Worm (Caenorhabditis elegans) whole organism, L2 larva: Measurements from ENCODE around the gene ZK1073.1.

Experiments used
- C34F6.9 ChIP-seq: fragments of 150-350 bp; optimal IDR thresholded peaks from 2 replicates; lab custom pipeline; 2014; ENCODE audit warnings: missing biosample characterization, missing genetic modification characterization
- F13H6.1 ChIP-seq: sonication (generic microtip); optimal IDR thresholded peaks from 2 replicates; lab custom pipeline; 2016; ENCODE audit warnings: missing genetic modification characterization, missing compliant biosample characterization
- R02D3.7 ChIP-seq: fragments of 150-350 bp; optimal IDR thresholded peaks from 2 replicates; lab custom pipeline; 2014; ENCODE audit warnings: missing biosample characterization, missing genetic modification characterization
- Y55F3AM.14 ChIP-seq: fragments of 200-800 bp; sonication (Bioruptor generic); optimal IDR thresholded peaks from 2 replicates; lab custom pipeline; 2018; ENCODE audit warnings: mild to moderate bottlenecking, missing genetic modification characterization, missing compliant biosample characterization
- ZK546.5 ChIP-seq: sonication (generic microtip); optimal IDR thresholded peaks from 2 replicates; lab custom pipeline; 2017; ENCODE audit warnings: missing biosample characterization, missing genetic modification characterization
- alr-1 ChIP-seq: fragments of 150-350 bp; optimal IDR thresholded peaks from 2 replicates; lab custom pipeline; 2014; ENCODE audit warnings: missing biosample characterization, missing genetic modification characterization
- aly-2 ChIP-seq: fragments of 150-350 bp; optimal IDR thresholded peaks from 2 replicates; lab custom pipeline; 2014; ENCODE audit warnings: missing biosample characterization, missing genetic modification characterization
- ama-1 ChIP-seq: fragments of 150-350 bp; optimal IDR thresholded peaks from 2 replicates; lab custom pipeline; 2018; ENCODE audit warnings: inconsistent platforms
- blmp-1 ChIP-seq: sonication (generic microtip); optimal IDR thresholded peaks from 2 replicates; lab custom pipeline; 2017; ENCODE audit warnings: missing genetic modification characterization, mild to moderate bottlenecking, missing compliant biosample characterization, antibody characterized with exemption, moderate library complexity; ENCODE audit not compliant: insufficient read depth
- ceh-16 ChIP-seq: fragments of 150-350 bp; optimal IDR thresholded peaks from 2 replicates; lab custom pipeline; 2014; ENCODE audit warnings: missing biosample characterization, missing genetic modification characterization
- ceh-82 ChIP-seq: fragments of 150-350 bp; optimal IDR thresholded peaks from 2 replicates; lab custom pipeline; 2014; ENCODE audit warnings: missing biosample characterization, missing genetic modification characterization
- crh-2 ChIP-seq: sonication (generic microtip); optimal IDR thresholded peaks from 2 replicates; lab custom pipeline; 2017; ENCODE audit warnings: missing biosample characterization, missing genetic modification characterization
- dmd-4 ChIP-seq: sonication (generic microtip); optimal IDR thresholded peaks from 2 replicates; lab custom pipeline; 2017; ENCODE audit warnings: missing biosample characterization, missing genetic modification characterization
- egl-27 ChIP-seq: sonication (generic microtip); optimal IDR thresholded peaks from 3 replicates; lab custom pipeline; 2017; ENCODE audit warnings: missing biosample characterization, missing genetic modification reagents, missing genetic modification characterization
- elt-1 ChIP-seq: fragments of 150-350 bp; optimal IDR thresholded peaks from 2 replicates; lab custom pipeline; 2014; ENCODE audit warnings: missing biosample characterization, missing genetic modification characterization
- elt-3 ChIP-seq: sonication (generic microtip); optimal IDR thresholded peaks from 2 replicates; lab custom pipeline; 2017; ENCODE audit warnings: missing biosample characterization, missing genetic modification characterization
- fos-1 ChIP-seq: fragments of 150-350 bp; optimal IDR thresholded peaks from 2 replicates; lab custom pipeline; 2014; ENCODE audit warnings: missing biosample characterization, missing genetic modification characterization
- gmeb-1 ChIP-seq: fragments of 150-350 bp; optimal IDR thresholded peaks from 2 replicates; lab custom pipeline; 2014; ENCODE audit warnings: missing biosample characterization, missing genetic modification characterization
- lin-11 ChIP-seq: fragments of 150-350 bp; sonication (generic microtip); optimal IDR thresholded peaks from 2 replicates; lab custom pipeline; 2014; ENCODE audit warnings: missing biosample characterization, missing genetic modification characterization, inconsistent platforms, mixed read lengths
- lin-13 ChIP-seq: fragments of 150-350 bp; optimal IDR thresholded peaks from 2 replicates; lab custom pipeline; 2014; ENCODE audit warnings: missing biosample characterization, missing genetic modification reagents, missing genetic modification characterization
- lin-39 ChIP-seq: fragments of 150-350 bp; optimal IDR thresholded peaks from 2 replicates; lab custom pipeline; 2014; ENCODE audit warnings: missing biosample characterization, missing genetic modification reagents, missing genetic modification characterization
- lsy-2 ChIP-seq, 2 experiments: fragments of 150-350 bp in 1 of 2; sonication (generic microtip) in 1 of 2; optimal IDR thresholded peaks; 2 replicates each; lab custom pipeline; 2014 to 2017; ENCODE audit warnings: missing biosample characterization in 2 of 2, missing genetic modification characterization in 2 of 2
- mab-5 ChIP-seq: fragments of 150-350 bp; optimal IDR thresholded peaks from 2 replicates; lab custom pipeline; 2014; ENCODE audit warnings: missing biosample characterization, missing genetic modification characterization
- mbf-1 ChIP-seq: sonication (generic microtip); optimal IDR thresholded peaks from 2 replicates; lab custom pipeline; 2017; ENCODE audit warnings: missing biosample characterization, missing genetic modification characterization
- mdl-1 ChIP-seq, 2 experiments: fragments of 150-350 bp in 1 of 2; sonication (generic microtip) in 1 of 2; optimal IDR thresholded peaks; 2 replicates each; lab custom pipeline; 2017; ENCODE audit warnings: missing biosample characterization in 2 of 2, missing genetic modification characterization in 2 of 2
- nhr-10 ChIP-seq: sonication (generic microtip); optimal IDR thresholded peaks from 2 replicates; lab custom pipeline; 2017; ENCODE audit warnings: missing biosample characterization, missing genetic modification characterization
- nhr-11 ChIP-seq: fragments of 150-350 bp; optimal IDR thresholded peaks from 2 replicates; lab custom pipeline; 2014; ENCODE audit warnings: missing biosample characterization, missing genetic modification characterization
- nhr-12 ChIP-seq: fragments of 150-350 bp; optimal IDR thresholded peaks from 2 replicates; lab custom pipeline; 2014; ENCODE audit warnings: missing biosample characterization, missing genetic modification characterization
- nhr-129 ChIP-seq: fragments of 150-350 bp; optimal IDR thresholded peaks from 2 replicates; lab custom pipeline; 2014; ENCODE audit warnings: missing biosample characterization, missing genetic modification characterization
- nhr-21 ChIP-seq: fragments of 150-350 bp; optimal IDR thresholded peaks from 2 replicates; lab custom pipeline; 2014; ENCODE audit warnings: missing biosample characterization, missing genetic modification characterization
- nhr-23 ChIP-seq: fragments of 150-350 bp; optimal IDR thresholded peaks from 2 replicates; lab custom pipeline; 2014; ENCODE audit warnings: missing biosample characterization, missing genetic modification reagents, missing genetic modification characterization
- nhr-237 ChIP-seq: fragments of 150-350 bp; optimal IDR thresholded peaks from 2 replicates; lab custom pipeline; 2014; ENCODE audit warnings: missing biosample characterization, missing genetic modification characterization
- nhr-25 ChIP-seq: fragments of 150-350 bp; sonication (generic microtip); optimal IDR thresholded peaks from 3 replicates; lab custom pipeline; 2014; ENCODE audit warnings: missing biosample characterization, missing genetic modification characterization
- nhr-6 ChIP-seq: fragments of 150-350 bp; optimal IDR thresholded peaks from 2 replicates; lab custom pipeline; 2014; ENCODE audit warnings: missing biosample characterization, missing genetic modification characterization
- nhr-77 ChIP-seq: fragments of 150-350 bp; optimal IDR thresholded peaks from 2 replicates; lab custom pipeline; 2014; ENCODE audit warnings: missing biosample characterization, missing genetic modification characterization
- peb-1 ChIP-seq: fragments of 150-350 bp; optimal IDR thresholded peaks from 2 replicates; lab custom pipeline; 2014; ENCODE audit warnings: missing biosample characterization, missing genetic modification characterization
- sem-4 ChIP-seq: fragments of 150-350 bp; optimal IDR thresholded peaks from 2 replicates; lab custom pipeline; 2014; ENCODE audit warnings: missing biosample characterization, missing genetic modification reagents, missing genetic modification characterization
- skn-1 ChIP-seq: sonication (generic microtip); optimal IDR thresholded peaks from 2 replicates; lab custom pipeline; 2017; ENCODE audit warnings: missing biosample characterization, missing genetic modification characterization
- sma-3 ChIP-seq: sonication (generic microtip); optimal IDR thresholded peaks from 2 replicates; lab custom pipeline; 2016; ENCODE audit warnings: missing genetic modification reagents, missing genetic modification characterization, missing compliant biosample characterization
- sma-9 ChIP-seq, 2 experiments: fragments of 150-350 bp in 1 of 2; sonication (generic microtip) in 1 of 2; optimal IDR thresholded peaks; 2 replicates each; lab custom pipeline; 2014 to 2016; ENCODE audit warnings: missing genetic modification characterization in 2 of 2, mild to moderate bottlenecking in 1 of 2, missing biosample characterization in 1 of 2, missing compliant biosample characterization in 1 of 2, missing genetic modification reagents in 1 of 2, moderate library complexity in 1 of 2
- snpc-4 ChIP-seq: fragments of 150-350 bp; optimal IDR thresholded peaks from 2 replicates; lab custom pipeline; 2014; ENCODE audit warnings: missing biosample characterization, missing genetic modification characterization
- unc-39 ChIP-seq: fragments of 150-350 bp; optimal IDR thresholded peaks from 2 replicates; lab custom pipeline; 2014; ENCODE audit warnings: missing biosample characterization, missing genetic modification characterization
- unc-55 ChIP-seq: fragments of 150-350 bp; sonication (generic microtip); optimal IDR thresholded peaks from 3 replicates; lab custom pipeline; 2014; ENCODE audit warnings: missing biosample characterization, missing genetic modification reagents, missing genetic modification characterization
- unc-62 ChIP-seq: fragments of 150-350 bp; optimal IDR thresholded peaks from 2 replicates; lab custom pipeline; 2014; ENCODE audit warnings: missing biosample characterization, missing genetic modification reagents, missing genetic modification characterization
- zag-1 ChIP-seq: fragments of 150-350 bp; optimal IDR thresholded peaks from 2 replicates; lab custom pipeline; 2014; ENCODE audit warnings: missing biosample characterization, missing genetic modification characterization
- ztf-1 ChIP-seq: fragments of 200-800 bp; sonication (Bioruptor generic); conservative IDR thresholded peaks from 2 replicates; pipeline ENCODE4 v1.3.6; 2022; ENCODE audit warnings: missing genetic modification characterization, missing compliant biosample characterization
- ztf-11 ChIP-seq: sonication (generic microtip); optimal IDR thresholded peaks from 2 replicates; lab custom pipeline; 2017; ENCODE audit warnings: missing biosample characterization, missing genetic modification characterization
- ztf-4 ChIP-seq: fragments of 150-350 bp; optimal IDR thresholded peaks from 2 replicates; lab custom pipeline; 2014; ENCODE audit warnings: missing biosample characterization, missing genetic modification characterization

Gene ZK1073.1

ce11 chrX:16128794-16129193 is at the start of gene ZK1073.1:
TSS of gene ZK1073.1 (minus strand) at chrX:16128865.
- TF ChIP-seq nhr-25 (tag; lab: Kevin White, UChicago) (no peak), nhr-23 (tag; lab: Kevin White, UChicago) (no peak), unc-55 (GFP tag; lab: Kevin White, UChicago) (peak; percentile 71), F13H6.1 (tag; lab: Kevin White, UChicago) (peak; percentile 64), nhr-6 (tag; lab: Kevin White, UChicago) (no peak), skn-1 (tag; lab: Kevin White, UChicago) (no peak), zag-1 (tag; lab: Kevin White, UChicago) (peak; percentile 75), ztf-4 (tag; lab: Kevin White, UChicago) (no peak), ztf-11 (tag; lab: Kevin White, UChicago) (no peak), gmeb-1 (no peak), crh-2 (tag; lab: Kevin White, UChicago) (peak; percentile 9), nhr-10 (no peak), unc-39 (tag; lab: Kevin White, UChicago) (no peak), sma-3 (no peak), lin-39 (tag; lab: Kevin White, UChicago) (no peak), blmp-1 (tag; lab: Kevin White, UChicago) (no peak), mbf-1 (tag; lab: Kevin White, UChicago) (no peak), snpc-4 (tag; lab: Kevin White, UChicago) (peak; percentile 26), C34F6.9 (peak; percentile 65), mab-5 (tag; lab: Kevin White, UChicago) (peak; percentile 24), nhr-77 (tag; lab: Kevin White, UChicago) (no peak), alr-1 (tag; lab: Kevin White, UChicago) (no peak), ZK546.5 (tag; lab: Kevin White, UChicago) (no peak), sma-9 (GFP tag; optimal IDR thresholded peaks at IDR 0.05; lab: Kevin White, UChicago) (peak; percentile 41), sma-9 (tag; optimal IDR thresholded peaks at IDR 0.05; lab: Kevin White, UChicago) (no peak), fos-1 (tag; lab: Kevin White, UChicago) (no peak), sem-4 (tag; lab: Kevin White, UChicago) (no peak), aly-2 (no peak), R02D3.7 (no peak), Y55F3AM.14 (no peak), lin-11 (tag; lab: Kevin White, UChicago) (no peak), mdl-1 (tag; optimal IDR thresholded peaks at IDR 0.05; lab: Kevin White, UChicago) (peak; percentile 25 to 78), nhr-11 (no peak), unc-62 (no peak), lsy-2 (tag; optimal IDR thresholded peaks at IDR 0.05; lab: Kevin White, UChicago) (peak in 1 of 2 experiments; percentile 39), nhr-12 (tag; lab: Kevin White, UChicago) (no peak), elt-1 (no peak), ama-1 (lab: Kevin White, UChicago) (no peak), nhr-237 (tag; lab: Kevin White, UChicago) (no peak), ceh-16 (tag; lab: Kevin White, UChicago) (no peak), peb-1 (tag; lab: Kevin White, UChicago) (no peak), egl-27 (tag; lab: Kevin White, UChicago) (no peak), nhr-129 (peak; percentile 86), ceh-82 (tag; lab: Kevin White, UChicago) (no peak), lin-13 (GFP tag; lab: Kevin White, UChicago) (no peak), dmd-4 (tag; lab: Kevin White, UChicago) (no peak), nhr-21 (tag; lab: Kevin White, UChicago) (no peak), ztf-1 (GFP tag; lab: Robert Waterston, UW) (no peak), elt-3 (tag; lab: Kevin White, UChicago) (no peak)
